Worm (Caenorhabditis elegans) whole organism, mixed stage, embryonic: Measurements from ENCODE around the gene T05C1.3.

Source experiments
- M03D4.4 ChIP-seq: sonication (generic microtip); optimal IDR thresholded peaks from 2 replicates; lab custom pipeline; 2017; ENCODE audit warnings: mild to moderate bottlenecking, missing genetic modification characterization, missing compliant biosample characterization
- bed-3 ChIP-seq: fragments of 200-800 bp; sonication (Bioruptor generic); optimal IDR thresholded peaks from 3 replicates; lab custom pipeline; 2018; ENCODE audit warnings: mild to moderate bottlenecking, missing genetic modification characterization, moderate library complexity, missing compliant biosample characterization
- blmp-1 ChIP-seq: fragments of 150-350 bp; optimal IDR thresholded peaks from 2 replicates; lab custom pipeline; 2014; ENCODE audit warnings: missing biosample characterization, missing genetic modification characterization
- ceh-39 ChIP-seq: fragments of 150-350 bp; optimal IDR thresholded peaks from 2 replicates; lab custom pipeline; 2014; ENCODE audit warnings: missing biosample characterization, missing genetic modification characterization
- ceh-43 ChIP-seq: fragments of 200-800 bp; sonication (Bioruptor generic); optimal IDR thresholded peaks from 2 replicates; lab custom pipeline; 2018; ENCODE audit warnings: mild to moderate bottlenecking, missing genetic modification characterization, moderate library complexity, missing compliant biosample characterization
- cnd-1 ChIP-seq: fragments of 200-800 bp; sonication (Bioruptor generic); optimal IDR thresholded peaks from 2 replicates; lab custom pipeline; 2018; ENCODE audit warnings: mild to moderate bottlenecking, missing genetic modification characterization, missing compliant biosample characterization
- elt-1 ChIP-seq: sonication (generic microtip); optimal IDR thresholded peaks from 2 replicates; lab custom pipeline; 2017; ENCODE audit warnings: missing genetic modification characterization, mild to moderate bottlenecking, missing compliant biosample characterization, antibody characterized with exemption, moderate library complexity, borderline replicate concordance; ENCODE audit not compliant: insufficient read depth
- elt-3 ChIP-seq: fragments of 150-350 bp; optimal IDR thresholded peaks from 2 replicates; lab custom pipeline; 2014; ENCODE audit warnings: missing biosample characterization, missing genetic modification characterization
- ham-2 ChIP-seq: fragments of 200-800 bp; sonication (Bioruptor generic); optimal IDR thresholded peaks from 2 replicates; lab custom pipeline; 2018; ENCODE audit warnings: mild to moderate bottlenecking, missing genetic modification characterization, missing compliant biosample characterization
- hlh-1 ChIP-seq: fragments of 150-350 bp; optimal IDR thresholded peaks from 2 replicates; lab custom pipeline; 2014; ENCODE audit warnings: missing biosample characterization, missing genetic modification reagents, missing genetic modification characterization
- lin-13 ChIP-seq: fragments of 150-350 bp; optimal IDR thresholded peaks from 2 replicates; lab custom pipeline; 2014; ENCODE audit warnings: missing biosample characterization, missing genetic modification characterization
- lin-32 ChIP-seq: fragments of 200-800 bp; sonication (Bioruptor generic); optimal IDR thresholded peaks from 2 replicates; lab custom pipeline; 2018; ENCODE audit warnings: mild to moderate bottlenecking, missing genetic modification characterization, missing compliant biosample characterization
- lsy-2 ChIP-seq: fragments of 150-350 bp; optimal IDR thresholded peaks from 2 replicates; lab custom pipeline; 2014; ENCODE audit warnings: missing biosample characterization, missing genetic modification characterization
- mab-5 ChIP-seq: fragments of 150-350 bp; optimal IDR thresholded peaks from 2 replicates; lab custom pipeline; 2014; ENCODE audit warnings: missing biosample characterization, missing genetic modification characterization
- mep-1 ChIP-seq: fragments of 150-350 bp; optimal IDR thresholded peaks from 2 replicates; lab custom pipeline; 2017; ENCODE audit warnings: missing biosample characterization, missing genetic modification reagents, missing genetic modification characterization, inconsistent platforms
- mls-2 ChIP-seq: sonication (generic microtip); optimal IDR thresholded peaks from 2 replicates; lab custom pipeline; 2016; ENCODE audit warnings: mild to moderate bottlenecking, missing genetic modification characterization, moderate library complexity, missing compliant biosample characterization
- nhr-12 ChIP-seq: fragments of 150-350 bp; optimal IDR thresholded peaks from 2 replicates; lab custom pipeline; 2014; ENCODE audit warnings: missing biosample characterization, missing genetic modification characterization
- nhr-2 ChIP-seq: fragments of 150-350 bp; optimal IDR thresholded peaks from 2 replicates; lab custom pipeline; 2014; ENCODE audit warnings: missing biosample characterization, missing genetic modification characterization
- nhr-237 ChIP-seq: fragments of 150-350 bp; optimal IDR thresholded peaks from 2 replicates; lab custom pipeline; 2014; ENCODE audit warnings: missing biosample characterization, missing genetic modification characterization
- nhr-28 ChIP-seq: fragments of 150-350 bp; optimal IDR thresholded peaks from 2 replicates; lab custom pipeline; 2014; ENCODE audit warnings: missing biosample characterization, missing genetic modification characterization
- nhr-76 ChIP-seq: sonication (generic microtip); optimal IDR thresholded peaks from 2 replicates; lab custom pipeline; 2017; ENCODE audit warnings: missing biosample characterization, missing genetic modification characterization
- pha-4 ChIP-seq: fragments of 150-350 bp; optimal IDR thresholded peaks from 2 replicates; lab custom pipeline; 2018; ENCODE audit warnings: missing biosample characterization, missing genetic modification reagents, missing genetic modification characterization
- sem-2 ChIP-seq: fragments of 200-800 bp; sonication (Bioruptor generic); optimal IDR thresholded peaks from 2 replicates; lab custom pipeline; 2018; ENCODE audit warnings: mild to moderate bottlenecking, missing genetic modification characterization, missing compliant biosample characterization
- snpc-4 ChIP-seq: fragments of 150-350 bp; optimal IDR thresholded peaks from 2 replicates; lab custom pipeline; 2014; ENCODE audit warnings: missing biosample characterization, missing genetic modification characterization
- sptf-1 ChIP-seq: sonication (generic microtip); optimal IDR thresholded peaks from 2 replicates; lab custom pipeline; 2017; ENCODE audit warnings: mild to moderate bottlenecking, missing genetic modification characterization, moderate library complexity, missing compliant biosample characterization
- tbx-8 ChIP-seq: fragments of 200-800 bp; sonication (Bioruptor generic); optimal IDR thresholded peaks from 2 replicates; lab custom pipeline; 2018; ENCODE audit warnings: mild to moderate bottlenecking, missing genetic modification characterization, moderate library complexity, missing compliant biosample characterization
- unc-120 ChIP-seq: sonication (generic microtip); optimal IDR thresholded peaks from 2 replicates; lab custom pipeline; 2017; ENCODE audit warnings: missing genetic modification characterization, missing compliant biosample characterization; ENCODE audit not compliant: poor library complexity, severe bottlenecking
- unc-39 ChIP-seq: fragments of 150-350 bp; optimal IDR thresholded peaks from 2 replicates; lab custom pipeline; 2014; ENCODE audit warnings: missing biosample characterization, missing genetic modification characterization
- zip-8 ChIP-seq: fragments of 150-350 bp; optimal IDR thresholded peaks from 2 replicates; lab custom pipeline; 2014; ENCODE audit warnings: missing biosample characterization, missing genetic modification characterization
- ztf-11 ChIP-seq: fragments of 150-350 bp; optimal IDR thresholded peaks from 2 replicates; lab custom pipeline; 2014; ENCODE audit warnings: missing biosample characterization, missing genetic modification characterization

T05C1.3 gene

DNA sequence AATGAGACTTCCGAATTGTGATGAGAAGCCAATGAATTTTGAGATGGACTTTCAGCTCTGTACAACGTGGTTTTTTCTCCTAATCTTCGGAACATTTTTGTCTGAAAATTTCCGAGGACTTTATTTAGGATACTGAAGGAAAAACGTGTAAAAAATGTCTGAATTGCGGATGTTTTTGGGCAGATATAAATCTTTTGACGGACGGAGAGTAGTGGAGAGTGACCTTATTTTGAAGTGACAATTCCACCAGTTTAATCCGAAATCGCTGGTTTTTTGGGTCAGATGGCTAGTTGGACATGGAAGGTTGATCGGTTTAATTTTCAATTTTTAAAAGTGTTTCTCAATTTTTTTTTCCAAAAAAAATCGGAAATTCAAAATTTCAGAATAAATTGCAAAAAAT lies at the start of gene T05C1.3:
Gene T05C1.3 (minus strand): TSS at position 101 of the 400 bp plus-strand sequence.
- TF ChIP-seq lsy-2 (tag; lab: Kevin White, UChicago): no peak
- TF ChIP-seq mls-2: no peak
- TF ChIP-seq, all 35 proteins: peak for 0

DNA sequence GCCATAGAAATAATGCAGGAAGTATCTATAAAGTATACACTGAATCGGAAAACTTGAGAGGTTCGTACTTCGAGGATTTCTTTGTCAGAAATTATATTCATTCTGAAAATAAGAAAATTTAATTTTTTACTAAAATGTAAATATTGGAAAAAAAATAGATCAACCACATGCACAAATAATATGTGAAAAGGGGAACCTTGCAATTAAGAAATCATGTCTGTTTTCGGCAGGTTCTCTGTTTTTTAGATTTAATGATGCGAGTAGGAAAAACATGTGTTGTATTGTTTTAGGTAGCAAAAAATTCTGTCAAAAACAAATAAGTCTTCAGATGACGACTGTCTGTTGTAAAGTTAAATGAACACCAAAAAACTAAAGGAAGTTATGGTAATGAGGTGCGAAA lies 48.0 kb upstream of the T05C1.3 start, which contains the start of gene sra-33:
Gene sra-33 (minus strand): TSS at position 101 of the 400 bp plus-strand sequence.
- no peak for TF ChIP-seq hlh-1 (tag; lab: Kevin White, UChicago)
- no peak for TF ChIP-seq sptf-1
- no peak for TF ChIP-seq snpc-4 (tag; lab: Kevin White, UChicago)
- TF ChIP-seq nhr-28: no peak
- TF ChIP-seq mab-5 (tag; lab: Kevin White, UChicago): no peak
- TF ChIP-seq elt-3 (tag; lab: Kevin White, UChicago): no peak
- TF ChIP-seq zip-8: no peak
- no peak for TF ChIP-seq ham-2 (GFP tag; lab: Kevin White, UChicago)
- TF ChIP-seq bed-3 (GFP tag; lab: Kevin White, UChicago): no peak
- TF ChIP-seq blmp-1 (tag; lab: Kevin White, UChicago): no peak

ce11 chrII:4531880-4532279 lies 42.7 kb upstream of the T05C1.3 start, which contains the start of gene sra-32:
sra-32 (minus strand) TSS chrII:4531980.
- TF ChIP-seq ham-2 (GFP tag; lab: Kevin White, UChicago) (no peak), lin-13 (tag; lab: Kevin White, UChicago) (no peak), elt-1 (tag; lab: Kevin White, UChicago) (no peak), unc-39 (tag; lab: Kevin White, UChicago) (no peak), nhr-237 (no peak), hlh-1 (tag; lab: Kevin White, UChicago) (no peak), lin-32 (GFP tag; lab: Kevin White, UChicago) (no peak), mab-5 (tag; lab: Kevin White, UChicago) (no peak)
- TF ChIP-seq, all 35 proteins: peak for 0

ce11 chrII:4527800-4528199 lies 38.6 kb upstream of the T05C1.3 start, which contains the start of gene sra-35:
sra-35 (minus strand) TSS chrII:4527900.
- no peak for TF ChIP-seq ceh-43
- no peak for TF ChIP-seq hlh-1 (tag; lab: Kevin White, UChicago)
- TF ChIP-seq sem-2 (GFP tag; lab: Kevin White, UChicago): no peak
- no peak for TF ChIP-seq unc-120 (tag; lab: Kevin White, UChicago)
- no peak for TF ChIP-seq lsy-2 (tag; lab: Kevin White, UChicago)
- no peak for TF ChIP-seq cnd-1 (tag; lab: Kevin White, UChicago)
- no peak for TF ChIP-seq lin-13 (tag; lab: Kevin White, UChicago)
- TF ChIP-seq nhr-12 (tag; lab: Kevin White, UChicago): no peak
- no peak for TF ChIP-seq nhr-76 (tag; lab: Kevin White, UChicago)
- no peak for TF ChIP-seq pha-4 (tag; lab: Kevin White, UChicago)
- TF ChIP-seq ztf-11 (tag; lab: Kevin White, UChicago): no peak
- TF ChIP-seq elt-1 (tag; lab: Kevin White, UChicago): no peak
- no peak for TF ChIP-seq ceh-39 (tag; lab: Kevin White, UChicago)
- TF ChIP-seq nhr-28: no peak
- TF ChIP-seq lin-32 (GFP tag; lab: Kevin White, UChicago): no peak
- TF ChIP-seq mls-2: no peak
- no peak for TF ChIP-seq tbx-8 (GFP tag; lab: Kevin White, UChicago)

DNA sequence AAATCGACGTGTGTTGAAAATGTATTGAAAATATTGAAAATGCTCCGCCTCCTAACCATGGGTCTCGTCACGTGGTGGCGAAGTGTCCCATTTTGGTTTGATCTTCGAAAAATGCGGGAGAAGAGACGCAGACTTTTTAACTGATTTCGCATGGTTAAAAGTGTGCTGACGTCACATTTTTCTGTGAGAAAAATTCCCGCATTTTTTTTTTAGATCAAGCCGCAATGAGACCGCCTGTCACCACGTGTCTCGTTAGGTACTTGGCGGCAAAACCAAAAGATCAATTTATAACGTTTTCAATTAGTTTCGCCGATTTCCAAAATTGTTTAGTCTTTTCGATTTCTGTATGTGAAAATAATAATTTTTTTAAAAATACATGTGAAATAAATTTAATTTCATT lies 36.0 kb upstream of the T05C1.3 start:
- TF ChIP-seq elt-3 (tag; lab: Kevin White, UChicago) (no peak), zip-8 (no peak), mab-5 (tag; lab: Kevin White, UChicago) (no peak), nhr-237 (no peak), ceh-39 (tag; lab: Kevin White, UChicago) (no peak), lsy-2 (tag; lab: Kevin White, UChicago) (no peak)

- TF ChIP-seq hlh-1 (tag; lab: Kevin White, UChicago) (no peak), mep-1 (tag; lab: Kevin White, UChicago) (no peak), nhr-2 (tag; lab: Kevin White, UChicago) (no peak), M03D4.4 (tag; lab: Kevin White, UChicago) (no peak)
Measured at ce11 chrII:4523122-4523672, 34.0 kb upstream of the T05C1.3 start, which contains the start of the genes B0304.4 and B0304.2. B0304.4 (minus strand) TSS chrII:4523222. B0304.2 (plus strand) TSS chrII:4523622.
